Fruit fly (Drosophila melanogaster) ovary, adult (tissue): ENCODE data around the gene CG4766.

Source experiments
- CG17801 ChIP-seq: fragments of 200-800 bp; optimal IDR thresholded peaks from 2 replicates; lab custom pipeline; 2019; ENCODE audit warnings: missing biosample characterization, mild to moderate bottlenecking, missing genetic modification characterization, moderate library complexity; ENCODE audit not compliant: partially characterized antibody

The CG4766 gene

dm6 chrX:5947870-5948498 lies 52.6 kb downstream of the CG4766 start, which contains the start of gene CG6041:
CG6041 (plus strand) TSS chrX:5948160.
- no peak for TF ChIP-seq CG17801
